Worm (Caenorhabditis elegans) whole organism, L4/young adult: ENCODE measurements around the gene mrpl-51.

Source experiments
- W03F9.2 ChIP-seq: fragments of 150-350 bp; optimal IDR thresholded peaks from 2 replicates; lab custom pipeline; 2014; ENCODE audit warnings: missing biosample characterization, missing genetic modification characterization
- dao-5 ChIP-seq: sonication (generic microtip); optimal IDR thresholded peaks from 2 replicates; lab custom pipeline; 2016; ENCODE audit warnings: missing genotype, missing genetic modification characterization, moderate library complexity, missing compliant biosample characterization
- him-1 ChIP-seq: sonication (generic microtip); optimal IDR thresholded peaks from 2 replicates; lab custom pipeline; 2016; ENCODE audit warnings: missing genotype, missing genetic modification reagents, missing genetic modification characterization, missing compliant biosample characterization

Gene mrpl-51

DNA sequence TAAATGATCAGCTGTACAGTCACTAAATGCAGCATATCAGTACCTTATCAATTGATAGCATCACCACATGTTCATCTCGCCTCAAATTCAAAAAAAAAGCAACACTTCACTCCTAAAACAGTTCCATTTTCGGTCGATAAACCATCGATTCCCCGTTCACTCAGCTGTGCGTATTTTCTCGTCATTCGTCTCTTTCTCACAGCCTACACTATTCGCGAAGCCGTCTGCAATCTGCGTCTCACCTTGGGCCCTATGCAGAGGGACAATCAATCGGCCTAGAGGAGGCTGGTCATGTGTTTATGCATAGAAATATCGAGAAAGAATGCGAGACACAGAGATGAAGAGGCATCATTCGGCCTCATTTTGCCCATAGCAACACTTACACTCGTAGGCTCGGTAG is 1.3 kb downstream of the mrpl-51 start:
- TF ChIP-seq W03F9.2 (tag; lab: Kevin White, UChicago) = peak; percentile 2
- peak; percentile 66 for TF ChIP-seq dao-5 (tag; lab: Kevin White, UChicago)
- peak; percentile 8 for TF ChIP-seq him-1 (tag; lab: Kevin White, UChicago)

DNA sequence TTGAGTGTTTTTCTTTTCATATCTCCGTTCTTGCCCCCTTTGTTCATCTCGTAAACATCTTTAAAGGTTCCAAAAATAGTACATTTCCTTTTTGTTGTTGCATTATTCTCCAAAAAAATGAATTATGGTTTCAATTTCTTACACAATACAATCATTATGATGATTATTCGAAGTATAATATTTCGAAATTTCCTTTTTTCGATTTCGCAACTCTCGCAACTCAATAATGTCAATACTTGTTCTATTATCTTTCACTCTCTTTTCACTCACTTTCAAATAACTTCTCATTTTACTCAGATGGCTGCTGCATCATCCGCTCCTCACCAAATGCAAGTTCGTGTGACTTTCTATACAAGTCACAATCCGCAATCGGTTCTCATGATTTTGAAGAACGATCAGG is 2.9 kb downstream of the mrpl-51 start, which contains the start of gene sqst-1:
Gene sqst-1 (plus strand): TSS at position 298 of the 400 bp plus-strand sequence.
- TF ChIP-seq W03F9.2 (tag; lab: Kevin White, UChicago) = peak; percentile 12
- no peak for TF ChIP-seq dao-5 (tag; lab: Kevin White, UChicago)
- TF ChIP-seq him-1 (tag; lab: Kevin White, UChicago) = no peak

DNA sequence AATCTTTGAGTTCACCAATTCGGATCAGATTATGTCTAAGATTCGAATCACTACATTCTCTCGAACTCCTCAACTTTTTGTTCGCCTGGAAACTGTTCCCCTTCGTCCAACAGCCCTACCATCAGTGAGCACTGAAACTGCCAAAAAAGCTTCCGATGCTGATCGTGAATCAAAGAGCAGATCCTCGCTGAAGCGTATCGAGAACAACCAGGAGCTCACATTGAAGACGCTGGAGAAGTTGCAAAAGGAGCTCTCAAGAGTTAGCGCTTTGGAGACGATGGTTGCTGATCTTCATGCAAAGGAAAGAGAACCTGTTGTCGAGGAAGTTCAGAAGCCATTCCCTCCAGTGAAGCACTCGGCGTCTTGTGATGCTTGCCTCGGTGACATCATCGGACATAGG is 3.7 kb downstream of the mrpl-51 start:
- TF ChIP-seq dao-5 (tag; lab: Kevin White, UChicago) = no peak
- no peak for TF ChIP-seq him-1 (tag; lab: Kevin White, UChicago)
- TF ChIP-seq W03F9.2 (tag; lab: Kevin White, UChicago) = no peak

- TF ChIP-seq him-1 (tag; lab: Kevin White, UChicago) (no peak), W03F9.2 (tag; lab: Kevin White, UChicago) (no peak), dao-5 (tag; lab: Kevin White, UChicago) (no peak)
These were observed 4.3 kb downstream of the mrpl-51 start for ce11 chrIV:12035422-12035821.

DNA sequence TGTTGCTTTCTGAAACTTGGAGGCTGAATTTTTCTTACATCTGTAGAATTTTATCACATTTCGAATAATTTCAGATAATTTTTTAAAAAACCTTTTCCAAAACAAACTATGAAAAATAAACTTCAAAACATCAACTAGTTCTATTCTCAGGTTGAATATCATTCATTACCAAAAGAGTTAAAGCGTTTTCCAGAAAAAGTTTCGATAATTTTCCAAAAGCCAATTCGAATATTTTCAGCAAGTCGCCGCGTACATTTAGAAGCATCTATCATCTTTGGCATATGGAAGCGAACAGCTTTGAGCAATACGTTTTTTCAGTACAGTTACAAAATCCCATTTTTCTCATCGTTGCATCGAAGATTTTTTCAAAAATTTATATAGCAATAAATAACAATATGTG is 5.8 kb downstream of the mrpl-51 start:
- TF ChIP-seq W03F9.2 (tag; lab: Kevin White, UChicago) (peak; percentile 39), him-1 (tag; lab: Kevin White, UChicago) (no peak)

DNA sequence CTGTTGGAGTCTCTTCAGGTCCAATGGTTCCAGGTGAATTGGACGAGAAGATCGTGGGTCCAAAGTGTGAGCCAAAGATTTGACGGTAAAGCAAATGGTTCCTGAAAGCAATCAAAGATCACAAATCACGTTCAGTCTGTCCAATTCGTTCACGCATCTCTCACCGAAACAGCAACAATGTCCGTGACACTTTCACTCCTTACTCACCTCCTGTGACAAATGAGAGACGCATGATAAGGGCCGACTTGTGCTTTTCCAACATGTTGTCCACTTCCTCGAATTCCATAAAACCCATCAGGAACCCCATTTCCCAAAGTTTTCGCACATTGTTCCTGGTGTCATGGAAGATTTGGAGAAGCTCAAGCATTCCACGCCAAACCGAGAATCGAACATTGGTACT is 9.3 kb downstream of the mrpl-51 start:
- no peak for TF ChIP-seq him-1 (tag; lab: Kevin White, UChicago)
- TF ChIP-seq W03F9.2 (tag; lab: Kevin White, UChicago) = no peak
- no peak for TF ChIP-seq dao-5 (tag; lab: Kevin White, UChicago)

DNA sequence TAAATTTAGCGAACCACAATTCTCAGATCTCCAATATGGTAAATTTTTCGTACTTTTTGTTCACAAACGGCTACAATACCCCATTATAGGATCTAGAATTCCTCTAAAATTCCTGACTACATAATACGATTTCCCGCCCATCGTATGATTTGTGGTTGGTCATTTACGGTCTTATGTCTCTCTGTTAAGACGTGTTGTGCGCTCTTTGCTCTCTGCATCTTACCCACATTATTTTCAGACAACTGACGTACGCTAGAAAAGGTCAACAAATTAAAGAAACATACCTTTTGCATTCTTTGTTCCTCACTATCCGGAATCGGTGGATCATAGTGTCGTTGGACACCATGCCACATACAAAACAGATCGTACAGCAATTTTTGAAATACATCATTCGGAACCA is 11.9 kb downstream of the mrpl-51 start:
- TF ChIP-seq W03F9.2 (tag; lab: Kevin White, UChicago) (no peak), him-1 (tag; lab: Kevin White, UChicago) (no peak), dao-5 (tag; lab: Kevin White, UChicago) (no peak)

DNA sequence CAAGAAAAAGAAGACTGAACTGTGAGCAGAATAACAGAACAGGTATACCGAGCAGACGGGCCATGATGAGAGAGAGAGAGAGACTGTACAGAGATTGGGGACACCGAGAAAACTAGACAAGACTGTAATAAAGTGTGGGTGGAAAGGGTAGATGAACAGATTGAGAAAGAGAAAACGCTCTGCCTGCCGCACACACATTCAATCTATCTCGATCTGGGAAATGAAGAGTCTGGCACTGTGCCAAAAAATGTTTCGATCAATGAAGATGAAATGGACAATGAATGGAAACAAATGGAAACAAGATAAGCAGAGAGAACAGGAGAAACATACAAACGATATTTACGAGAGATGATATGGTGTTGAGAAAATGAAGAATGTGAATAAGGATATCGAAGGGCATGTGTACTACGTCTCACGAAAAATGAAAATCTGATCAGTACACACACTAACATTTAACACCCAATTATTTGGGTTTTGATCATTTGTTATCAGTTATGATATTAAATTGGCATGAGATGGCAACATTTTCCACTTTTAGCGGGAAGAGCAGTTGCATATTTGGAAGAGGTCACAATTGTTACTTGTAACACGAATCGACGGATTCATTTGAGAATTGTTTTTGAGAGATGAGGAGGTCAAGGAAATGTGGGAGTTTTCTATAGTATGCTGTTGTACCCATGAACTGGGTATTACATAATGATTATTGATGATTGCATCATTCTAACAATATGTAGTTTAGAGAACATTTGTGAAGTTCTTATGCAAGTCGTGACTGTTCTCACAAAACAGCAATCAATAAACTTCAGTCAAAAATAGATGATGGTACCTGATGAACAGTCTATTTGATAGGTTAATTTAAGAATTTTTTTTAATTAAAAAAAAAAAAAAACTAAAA is 14.0 kb downstream of the mrpl-51 start:
- TF ChIP-seq dao-5 (tag; lab: Kevin White, UChicago) = no peak
- no peak for TF ChIP-seq him-1 (tag; lab: Kevin White, UChicago)
- no peak for TF ChIP-seq W03F9.2 (tag; lab: Kevin White, UChicago)

DNA sequence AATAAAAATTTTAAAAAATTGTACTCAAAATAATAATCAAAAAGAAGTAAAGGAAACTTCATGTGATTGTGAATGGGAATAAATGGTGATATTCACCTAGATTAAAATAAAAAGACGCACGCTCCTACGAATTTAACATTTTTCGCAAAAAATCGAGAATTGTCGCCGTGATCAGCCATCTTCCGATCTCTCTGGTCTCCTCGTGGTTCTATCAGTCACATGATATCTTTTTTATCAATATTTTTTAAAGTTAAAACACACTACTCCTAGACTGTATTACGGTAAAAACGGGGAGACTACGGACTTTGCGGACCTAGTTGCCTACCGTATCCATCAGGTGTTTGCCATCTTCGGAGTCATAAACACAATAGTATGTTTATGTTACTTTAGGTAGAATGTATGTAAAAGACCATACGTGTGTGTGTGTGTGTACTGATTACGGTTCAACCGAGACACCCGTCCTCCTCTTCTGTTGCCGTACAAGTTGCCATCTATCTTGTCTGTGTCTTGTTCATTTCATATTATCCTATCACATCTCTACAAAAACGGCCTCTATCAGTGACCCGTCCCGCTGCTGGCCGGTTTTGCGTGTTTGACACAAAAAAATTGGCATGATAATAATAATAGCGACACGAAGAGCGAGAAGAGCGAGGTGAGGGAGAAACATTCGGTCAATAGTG is 15.5 kb downstream of the mrpl-51 start, which contains the start of gene T12G3.2:
Gene T12G3.2 (minus strand): TSS at position 444 of the 680 bp plus-strand sequence.
- no peak for TF ChIP-seq dao-5 (tag; lab: Kevin White, UChicago)
- no peak for TF ChIP-seq W03F9.2 (tag; lab: Kevin White, UChicago)
- TF ChIP-seq him-1 (tag; lab: Kevin White, UChicago) = no peak

ce11 chrIV:12047552-12048347 is 16.6 kb downstream of the mrpl-51 start, which contains the start of gene T12G3.4:
TSS of gene T12G3.4 (plus strand) at chrIV:12048256.
- TF ChIP-seq him-1 (tag; lab: Kevin White, UChicago) (no peak), dao-5 (tag; lab: Kevin White, UChicago) (no peak), W03F9.2 (tag; lab: Kevin White, UChicago) (no peak)

ce11 chrIV:12051049-12051792 is 20.1 kb downstream of the mrpl-51 start, which contains the start of the genes bre-5 and spt-5:
TSS of gene bre-5 (minus strand) at chrIV:12051215.
TSS of gene spt-5 (plus strand) at chrIV:12051491.
- TF ChIP-seq W03F9.2 (tag; lab: Kevin White, UChicago) (peak; percentile 45), dao-5 (tag; lab: Kevin White, UChicago) (no peak), him-1 (tag; lab: Kevin White, UChicago) (no peak)

ce11 chrIV:12052461-12052860 is 21.3 kb downstream of the mrpl-51 start:
- TF ChIP-seq him-1 (tag; lab: Kevin White, UChicago) (no peak), W03F9.2 (tag; lab: Kevin White, UChicago) (no peak), dao-5 (tag; lab: Kevin White, UChicago) (no peak)
